Worm (Caenorhabditis elegans): ENCODE measurements around the gene col-172.

DNA sequence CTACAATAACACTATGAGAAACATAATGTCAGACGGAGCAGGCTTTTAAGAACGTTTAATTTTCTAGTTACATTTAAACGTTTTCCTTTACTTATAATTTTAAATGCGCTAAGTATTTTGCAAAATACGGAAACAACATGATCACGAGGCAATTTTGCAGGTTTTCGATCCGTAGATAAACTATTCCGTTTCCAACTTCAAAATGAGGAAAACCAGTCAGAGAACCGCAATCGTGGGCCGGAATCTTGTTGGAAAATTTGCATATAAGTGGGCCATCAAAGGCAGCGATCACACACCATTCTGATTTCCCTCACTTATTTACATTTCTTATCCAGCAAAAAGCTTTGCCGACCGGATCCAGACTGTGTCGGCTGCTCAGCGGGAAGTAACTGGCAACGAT is at the start of gene col-172:
- TF ChIP-seq ama-1 (optimal IDR thresholded peaks at IDR 0.05) (no peak), tbx-11 (GFP tag; IDR thresholded peaks at IDR 0.05) (no peak)
